Fruit fly (Drosophila melanogaster) whole organism, wandering third instar larva: ENCODE results near the gene Phs.

ENCODE experiments used
- Abd-B ChIP-seq: fragments of >200 bp; optimal IDR thresholded peaks from 2 replicates; lab custom pipeline; 2017; ENCODE audit warnings: missing biosample characterization, missing genetic modification characterization
- CG32264 ChIP-seq: fragments of 200-800 bp; sonication (Bioruptor generic); optimal IDR thresholded peaks from 2 replicates; lab custom pipeline; 2016; ENCODE audit warnings: missing biosample characterization, missing genetic modification characterization
- CG9705 ChIP-seq: fragments of 200-800 bp; sonication (Bioruptor generic); optimal IDR thresholded peaks from 2 replicates; lab custom pipeline; 2018; ENCODE audit warnings: missing biosample characterization, mild to moderate bottlenecking, missing genetic modification characterization
- CrebA ChIP-seq: fragments of 200-800 bp; sonication (Bioruptor generic); optimal IDR thresholded peaks from 2 replicates; lab custom pipeline; 2016; ENCODE audit warnings: missing biosample characterization, mild to moderate bottlenecking, missing genetic modification characterization, borderline replicate concordance
- Dfd ChIP-seq: fragments of >200 bp; optimal IDR thresholded peaks from 2 replicates; lab custom pipeline; 2017; ENCODE audit warnings: missing biosample characterization, missing genetic modification characterization
- Dif ChIP-seq: fragments of 200-275, 200-300 bp; sonication (Bioruptor generic); optimal IDR thresholded peaks from 2 replicates; lab custom pipeline; 2018; ENCODE audit warnings: missing biosample characterization, missing genetic modification characterization; ENCODE audit not compliant: partially characterized antibody
- GATAd ChIP-seq: sonication (Bioruptor generic); optimal IDR thresholded peaks from 2 replicates; lab custom pipeline; 2016; ENCODE audit warnings: missing biosample characterization, missing genetic modification characterization
- HLH106 ChIP-seq: fragments of 200-800 bp; optimal IDR thresholded peaks from 3 replicates; lab custom pipeline; 2019; ENCODE audit warnings: missing biosample characterization, mild to moderate bottlenecking, missing genetic modification characterization, moderate library complexity
- Hnf4 ChIP-seq: fragments of 200-800 bp; sonication (Bioruptor generic); optimal IDR thresholded peaks from 2 replicates; lab custom pipeline; 2016; ENCODE audit warnings: missing biosample characterization, mild to moderate bottlenecking, missing genetic modification characterization
- Hr78 ChIP-seq: fragments of >200 bp; optimal IDR thresholded peaks from 2 replicates; lab custom pipeline; 2017; ENCODE audit warnings: missing biosample characterization, missing genetic modification characterization
- Hr83 ChIP-seq: fragments of 200-300 bp; sonication (Bioruptor generic); optimal IDR thresholded peaks from 2 replicates; lab custom pipeline; 2016; ENCODE audit warnings: missing biosample characterization, mild to moderate bottlenecking, missing genetic modification characterization, moderate library complexity; ENCODE audit not compliant: poor library complexity, severe bottlenecking
- Jra ChIP-seq: sonication (Bioruptor generic); optimal IDR thresholded peaks from 2 replicates; lab custom pipeline; 2016; ENCODE audit warnings: missing biosample characterization, missing genetic modification characterization
- Mio ChIP-seq: sonication (Bioruptor generic); optimal IDR thresholded peaks from 2 replicates; lab custom pipeline; 2016; ENCODE audit warnings: missing biosample characterization, missing genetic modification characterization
- Myc ChIP-seq: fragments of >200 bp; optimal IDR thresholded peaks from 2 replicates; lab custom pipeline; 2017
- N ChIP-seq: fragments of >200 bp; optimal IDR thresholded peaks from 2 replicates; lab custom pipeline; 2018; ENCODE audit warnings: missing biosample characterization, missing external identifiers, missing genetic modification characterization
- OdsH ChIP-seq: fragments of 200-800 bp; sonication (Bioruptor generic); optimal IDR thresholded peaks from 2 replicates; lab custom pipeline; 2016; ENCODE audit warnings: missing biosample characterization, mild to moderate bottlenecking, missing genetic modification characterization
- Rel ChIP-seq, 2 experiments: fragments of 200-800 bp; sonication (Bioruptor generic) in 1 of 2; optimal IDR thresholded peaks; 2 replicates in 1 of 2; 3 replicates in 1 of 2; lab custom pipeline; 2016 to 2019; ENCODE audit warnings: mild to moderate bottlenecking in 2 of 2, missing biosample characterization in 2 of 2, missing genetic modification characterization in 2 of 2, moderate library complexity in 1 of 2
- Sp1 ChIP-seq: fragments of 200-800 bp; sonication (Bioruptor generic); optimal IDR thresholded peaks from 3 replicates; lab custom pipeline; 2019; ENCODE audit warnings: missing biosample characterization, mild to moderate bottlenecking, missing genetic modification characterization, moderate library complexity
- Vsx2 ChIP-seq: fragments of 200-300, 225-300 bp; sonication (Bioruptor generic); optimal IDR thresholded peaks from 2 replicates; lab custom pipeline; 2018; ENCODE audit warnings: missing biosample characterization, missing genetic modification characterization; ENCODE audit not compliant: partially characterized antibody
- br ChIP-seq: fragments of 200-800 bp; sonication (Bioruptor generic); optimal IDR thresholded peaks from 2 replicates; lab custom pipeline; 2016; ENCODE audit warnings: missing biosample characterization, missing genetic modification characterization
- brk ChIP-seq: fragments of 200-800 bp; sonication (Bioruptor generic); optimal IDR thresholded peaks from 2 replicates; lab custom pipeline; 2016; ENCODE audit warnings: missing biosample characterization, mild to moderate bottlenecking, missing genetic modification characterization
- dl ChIP-seq, 2 experiments: fragments of 175-275, 200-275 bp in 1 of 2; fragments of 200-275 bp in 1 of 2; sonication (Bioruptor generic); optimal IDR thresholded peaks; lab custom pipeline; 2018; ENCODE audit warnings: mild to moderate bottlenecking in 2 of 2, missing biosample characterization in 2 of 2, missing genetic modification characterization in 2 of 2, moderate library complexity in 2 of 2; ENCODE audit not compliant: partially characterized antibody in 2 of 2, insufficient read depth in 1 of 2
- dmrt93B ChIP-seq: fragments of 200-800 bp; sonication (Bioruptor generic); optimal IDR thresholded peaks from 2 replicates; lab custom pipeline; 2018; ENCODE audit warnings: missing biosample characterization, mild to moderate bottlenecking, missing genetic modification characterization
- dsf ChIP-seq: sonication (Bioruptor generic); optimal IDR thresholded peaks from 2 replicates; lab custom pipeline; 2016; ENCODE audit warnings: missing biosample characterization, missing genetic modification characterization, borderline replicate concordance
- ey ChIP-seq: fragments of 200-800 bp; sonication (Bioruptor generic); optimal IDR thresholded peaks from 2 replicates; lab custom pipeline; 2016; ENCODE audit warnings: missing biosample characterization, missing genetic modification characterization
- foxo ChIP-seq, 2 experiments: fragments of 200-800 bp; sonication (Bioruptor generic); optimal IDR thresholded peaks; 2 replicates in 1 of 2; 3 replicates in 1 of 2; lab custom pipeline; 2016 to 2017; ENCODE audit warnings: missing biosample characterization in 2 of 2, missing genetic modification characterization in 2 of 2
- fru ChIP-seq: fragments of 200-800 bp; sonication (Bioruptor generic); optimal IDR thresholded peaks from 3 replicates; lab custom pipeline; 2016; ENCODE audit warnings: missing biosample characterization, mild to moderate bottlenecking, missing genetic modification characterization
- h ChIP-seq: fragments of 200-800 bp; sonication (Bioruptor generic); optimal IDR thresholded peaks from 3 replicates; lab custom pipeline; 2016; ENCODE audit warnings: missing biosample characterization, mild to moderate bottlenecking, missing genetic modification characterization
- jim ChIP-seq: fragments of 175-275, 200-325 bp; sonication (Bioruptor generic); optimal IDR thresholded peaks from 2 replicates; lab custom pipeline; 2016; ENCODE audit warnings: missing biosample characterization, mild to moderate bottlenecking, missing genetic modification characterization
- lola ChIP-seq: fragments of >200 bp; optimal IDR thresholded peaks from 2 replicates; lab custom pipeline; 2017; ENCODE audit warnings: missing biosample characterization, missing genetic modification characterization
- pan ChIP-seq: fragments of >200 bp; optimal IDR thresholded peaks from 2 replicates; lab custom pipeline; 2017
- psq ChIP-seq: fragments of 200-800 bp; sonication (Bioruptor generic); optimal IDR thresholded peaks from 3 replicates; lab custom pipeline; 2017; ENCODE audit warnings: missing biosample characterization, mild to moderate bottlenecking, missing genetic modification characterization, moderate library complexity
- rgr ChIP-seq: fragments of 200-800 bp; sonication (Bioruptor generic); optimal IDR thresholded peaks from 3 replicates; lab custom pipeline; 2016; ENCODE audit warnings: missing biosample characterization, mild to moderate bottlenecking, missing genetic modification characterization
- sage ChIP-seq: fragments of 200-800 bp; sonication (Bioruptor generic); optimal IDR thresholded peaks from 2 replicates; lab custom pipeline; 2016; ENCODE audit warnings: missing biosample characterization, mild to moderate bottlenecking, missing genetic modification characterization
- sv ChIP-seq: fragments of 200-800 bp; sonication (Bioruptor generic); optimal IDR thresholded peaks from 3 replicates; lab custom pipeline; 2016; ENCODE audit warnings: missing biosample characterization, missing genetic modification characterization
- tai ChIP-seq: sonication (Bioruptor generic); optimal IDR thresholded peaks from 2 replicates; lab custom pipeline; 2016; ENCODE audit warnings: missing biosample characterization, missing genetic modification characterization
- usp ChIP-seq: fragments of >200 bp; optimal IDR thresholded peaks from 2 replicates; lab custom pipeline; 2017; ENCODE audit warnings: missing biosample characterization, missing genetic modification characterization
- woc ChIP-seq: sonication (Bioruptor generic); optimal IDR thresholded peaks from 2 replicates; lab custom pipeline; 2016; ENCODE audit warnings: missing biosample characterization, mild to moderate bottlenecking, missing genetic modification characterization

Gene Phs

DNA sequence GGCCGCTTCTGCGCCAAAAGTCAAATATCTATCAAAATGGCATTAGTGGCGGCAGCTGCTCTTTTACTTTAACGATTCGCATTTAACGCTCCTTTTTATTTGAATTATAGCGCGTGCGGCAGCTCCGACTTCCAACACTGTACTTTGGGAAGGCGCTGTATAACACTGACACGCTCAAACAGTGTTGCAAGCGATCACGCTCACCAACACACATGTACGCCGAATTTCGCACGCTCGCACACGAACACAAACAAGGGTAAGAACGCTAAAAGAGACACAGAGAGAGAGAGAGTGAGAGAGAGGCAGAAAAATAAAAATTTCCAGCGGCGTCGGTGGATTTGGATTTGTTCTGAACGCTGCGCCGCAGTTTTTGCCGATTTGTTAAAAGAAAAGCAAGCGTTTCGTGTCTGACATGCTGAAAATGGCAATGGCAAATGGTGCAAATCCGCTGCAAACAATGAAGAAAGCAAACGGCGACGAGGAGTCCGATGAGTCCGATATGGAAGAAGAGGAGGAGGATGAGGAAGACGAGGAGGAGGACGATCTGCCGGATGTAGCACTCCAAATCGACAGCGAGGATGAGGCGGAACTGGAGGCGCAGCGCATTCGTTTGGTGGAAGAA lies at the start of gene Phs:
TSS of gene Phs (plus strand) at position 276 of the 622 bp plus-strand sequence.
- TF ChIP-seq CG9705 (GFP tag; lab: Kevin White, UChicago) (peak; percentile 78), Jra (GFP tag; lab: Kevin White, UChicago) (peak; percentile 94), Dfd (GFP tag; lab: Kevin White, UChicago) (no peak), Hr78 (no peak), lola (no peak), dmrt93B (GFP tag; lab: Kevin White, UChicago) (peak; percentile 78), usp (no peak), h (peak; percentile 94), Sp1 (GFP tag; lab: Kevin White, UChicago) (peak; percentile 71), Vsx2 (GFP tag; lab: Kevin White, UChicago) (peak; percentile 48), dl (GFP tag; optimal IDR thresholded peaks at IDR 0.05; lab: Kevin White, UChicago; ENCODE audit: insufficient read depth in 1 of 2, partially characterized antibody in 2 of 2) (peak; percentile 21 to 62), CG32264 (GFP tag; lab: Kevin White, UChicago) (peak; percentile 89), br (GFP tag; lab: Kevin White, UChicago) (peak; percentile 94), OdsH (GFP tag; lab: Kevin White, UChicago) (peak; percentile 79), HLH106 (tag; lab: Kevin White, UChicago) (peak; percentile 73), brk (GFP tag; lab: Kevin White, UChicago) (peak; percentile 85), Rel (GFP tag; optimal IDR thresholded peaks at IDR 0.05; lab: Kevin White, UChicago) (no peak), Rel (tag; optimal IDR thresholded peaks at IDR 0.05; lab: Kevin White, UChicago) (peak; percentile 82), Abd-B (GFP tag; lab: Kevin White, UChicago) (no peak), pan (no peak), foxo (GFP tag; optimal IDR thresholded peaks at IDR 0.05; lab: Kevin White, UChicago) (peak; percentile 64 to 95), Myc (lab: Kevin White, UChicago) (peak; percentile 23), CrebA (GFP tag; lab: Kevin White, UChicago) (peak; percentile 28), sage (peak; percentile 55), dsf (GFP tag; lab: Kevin White, UChicago) (peak; percentile 85), psq (GFP tag; lab: Kevin White, UChicago) (peak; percentile 87), sv (GFP tag; lab: Kevin White, UChicago) (peak; percentile 70), ey (GFP tag; lab: Kevin White, UChicago) (peak; percentile 88), fru (GFP tag; lab: Kevin White, UChicago) (peak; percentile 87), N (GFP tag; lab: Kevin White, UChicago) (peak; percentile 29), Hr83 (GFP tag; lab: Kevin White, UChicago) (peak; percentile 99), Hnf4 (GFP tag; lab: Kevin White, UChicago) (peak; percentile 98), jim (GFP tag; lab: Kevin White, UChicago) (peak; percentile 26), Dif (GFP tag; lab: Kevin White, UChicago) (peak; percentile 67), GATAd (GFP tag; lab: Kevin White, UChicago) (peak; percentile 81), Mio (GFP tag; lab: Kevin White, UChicago) (peak; percentile 81), rgr (GFP tag; lab: Kevin White, UChicago) (peak; percentile 95), tai (GFP tag; lab: Kevin White, UChicago) (peak; percentile 95), woc (GFP tag; lab: Kevin White, UChicago) (peak; percentile 60)
- TF ChIP-seq, all 38 proteins: peak for 32

- no peak for TF ChIP-seq dsf (GFP tag; lab: Kevin White, UChicago)
- no peak for TF ChIP-seq CrebA (GFP tag; lab: Kevin White, UChicago)
- TF ChIP-seq psq (GFP tag; lab: Kevin White, UChicago) = no peak
- TF ChIP-seq Rel (GFP tag; optimal IDR thresholded peaks at IDR 0.05; lab: Kevin White, UChicago) = no peak
- no peak for TF ChIP-seq Rel (tag; optimal IDR thresholded peaks at IDR 0.05; lab: Kevin White, UChicago)
- no peak for TF ChIP-seq Myc (lab: Kevin White, UChicago)
- no peak for TF ChIP-seq Dif (GFP tag; lab: Kevin White, UChicago)
- no peak for TF ChIP-seq br (GFP tag; lab: Kevin White, UChicago)
- no peak for TF ChIP-seq Mio (GFP tag; lab: Kevin White, UChicago)
- TF ChIP-seq sv (GFP tag; lab: Kevin White, UChicago) = no peak
- no peak for TF ChIP-seq Jra (GFP tag; lab: Kevin White, UChicago)
- no peak for TF ChIP-seq Vsx2 (GFP tag; lab: Kevin White, UChicago)
- no peak for TF ChIP-seq h
- no peak for TF ChIP-seq dmrt93B (GFP tag; lab: Kevin White, UChicago)
- TF ChIP-seq, all 38 proteins: peak for 0
Measured at dm6 chr3L:15570571-15570970, 49.1 kb upstream of the Phs start.
